Worm (Caenorhabditis elegans) whole organism, L1 larva: ENCODE data around the gene F55A11.8.
"Not testable (repeated sequence)": the region's sequence is repeated elsewhere in the genome, so short reads cannot be mapped to it uniquely, and the experiment has no call there.

Experiments
- C04F5.9 ChIP-seq: sonication (generic microtip); optimal IDR thresholded peaks from 2 replicates; lab custom pipeline; 2016; ENCODE audit warnings: missing genetic modification characterization, missing compliant biosample characterization
- F16B12.6 ChIP-seq: fragments of 150-350 bp; optimal IDR thresholded peaks from 2 replicates; lab custom pipeline; 2014; ENCODE audit warnings: missing biosample characterization, missing genetic modification characterization
- aha-1 ChIP-seq: fragments of 150-350 bp; optimal IDR thresholded peaks from 2 replicates; lab custom pipeline; 2014; ENCODE audit warnings: missing biosample characterization, missing genetic modification characterization
- ama-1 ChIP-seq: fragments of 150-350 bp; optimal IDR thresholded peaks from 2 replicates; lab custom pipeline; 2014
- blmp-1 ChIP-seq: fragments of 150-350 bp; optimal IDR thresholded peaks from 2 replicates; lab custom pipeline; 2014; ENCODE audit warnings: missing biosample characterization, missing genetic modification characterization
- ceh-63 ChIP-seq: fragments of 200-800 bp; sonication (Bioruptor generic); optimal IDR thresholded peaks from 2 replicates; lab custom pipeline; 2018; ENCODE audit warnings: mild to moderate bottlenecking, missing genetic modification characterization, missing compliant biosample characterization
- ces-1 ChIP-seq: fragments of 150-350 bp; optimal IDR thresholded peaks from 2 replicates; lab custom pipeline; 2014; ENCODE audit warnings: missing biosample characterization, missing genetic modification reagents, missing genetic modification characterization
- dpl-1 ChIP-seq, 3 experiments: fragments of 150-350 bp in 2 of 3; sonication (generic microtip) in 1 of 3; optimal IDR thresholded peaks; 2 replicates each; lab custom pipeline; 2014 to 2017; ENCODE audit warnings: missing biosample characterization in 3 of 3, missing genetic modification characterization in 3 of 3, missing genetic modification reagents in 3 of 3
- efl-1 ChIP-seq, 4 experiments: fragments of 150-350 bp; optimal IDR thresholded peaks in 3 of 4; peaks in 1 of 4; 1 replicate in 1 of 4; 2 replicates in 3 of 4; lab custom pipeline; 2014; ENCODE audit warnings: missing biosample characterization in 2 of 4, missing genetic modification characterization in 2 of 4, missing genetic modification reagents in 2 of 4
- egl-13 ChIP-seq: sonication (generic microtip); optimal IDR thresholded peaks from 2 replicates; lab custom pipeline; 2016; ENCODE audit warnings: missing genotype, missing genetic modification reagents, missing genetic modification characterization, missing compliant biosample characterization
- egl-27 ChIP-seq, 2 experiments: fragments of 150-350 bp in 1 of 2; sonication (generic microtip); optimal IDR thresholded peaks; 3 replicates each; lab custom pipeline; 2017 to 2018; ENCODE audit warnings: missing biosample characterization in 2 of 2, missing genetic modification characterization in 2 of 2, missing genetic modification reagents in 2 of 2
- elt-2 ChIP-seq: sonication (generic microtip); optimal IDR thresholded peaks from 2 replicates; lab custom pipeline; 2016; ENCODE audit warnings: missing genetic modification characterization, mild to moderate bottlenecking, inconsistent platforms, missing compliant biosample characterization, missing genetic modification reagents
- elt-3 ChIP-seq, 6 experiments: fragments of 150-350 bp in 1 of 6; sonication (generic microtip); optimal IDR thresholded peaks; 2 replicates each; lab custom pipeline; 2017 to 2018; ENCODE audit warnings: missing biosample characterization in 6 of 6, missing genetic modification characterization in 6 of 6, inconsistent platforms in 1 of 6
- fkh-10 ChIP-seq: sonication (generic microtip); optimal IDR thresholded peaks from 2 replicates; lab custom pipeline; 2017; ENCODE audit warnings: missing biosample characterization, missing genetic modification reagents, missing genetic modification characterization
- fkh-8 ChIP-seq: sonication (generic microtip); optimal IDR thresholded peaks from 2 replicates; lab custom pipeline; 2016; ENCODE audit warnings: mild to moderate bottlenecking, missing genetic modification characterization, missing compliant biosample characterization
- fos-1 ChIP-seq: fragments of 150-350 bp; optimal IDR thresholded peaks from 2 replicates; lab custom pipeline; 2014; ENCODE audit warnings: missing biosample characterization, missing genetic modification characterization
- hlh-17 ChIP-seq: fragments of 200-800 bp; sonication (Bioruptor generic); optimal IDR thresholded peaks from 2 replicates; lab custom pipeline; 2018; ENCODE audit warnings: missing genetic modification characterization, mild to moderate bottlenecking, missing compliant biosample characterization, moderate library complexity, borderline replicate concordance
- hpl-2 ChIP-seq: fragments of 150-350 bp; optimal IDR thresholded peaks from 2 replicates; lab custom pipeline; 2014; ENCODE audit warnings: missing biosample characterization, missing genetic modification reagents, missing genetic modification characterization
- irx-1 ChIP-seq: sonication (generic microtip); optimal IDR thresholded peaks from 2 replicates; lab custom pipeline; 2016; ENCODE audit warnings: missing genetic modification characterization, missing compliant biosample characterization
- jun-1 ChIP-seq: fragments of 150-350 bp; optimal IDR thresholded peaks from 2 replicates; lab custom pipeline; 2014; ENCODE audit warnings: missing biosample characterization, missing genetic modification reagents, missing genetic modification characterization
- lin-14 ChIP-seq: fragments of 200-800 bp; sonication (Bioruptor generic); optimal IDR thresholded peaks from 2 replicates; lab custom pipeline; 2018; ENCODE audit warnings: mild to moderate bottlenecking, missing genetic modification characterization, moderate library complexity, missing compliant biosample characterization
- lin-35 ChIP-seq, 2 experiments: fragments of 150-350 bp; optimal IDR thresholded peaks; 2 replicates each; lab custom pipeline; 2014; ENCODE audit warnings: missing biosample characterization in 2 of 2, missing genetic modification characterization in 2 of 2, missing genetic modification reagents in 2 of 2
- lin-39 ChIP-seq: fragments of 150-350 bp; optimal IDR thresholded peaks from 2 replicates; lab custom pipeline; 2014; ENCODE audit warnings: missing biosample characterization, missing genetic modification reagents, missing genetic modification characterization
- lir-3 ChIP-seq: sonication (generic microtip); optimal IDR thresholded peaks from 2 replicates; lab custom pipeline; 2016; ENCODE audit warnings: mild to moderate bottlenecking, missing genetic modification characterization, moderate library complexity, missing compliant biosample characterization; ENCODE audit not compliant: poor library complexity
- mab-9 ChIP-seq: fragments of 200-800 bp; sonication (Bioruptor generic); IDR thresholded peaks from 2 replicates; pipeline ENCODE4 v1.3.6; 2022; ENCODE audit warnings: missing genetic modification reagents, missing genetic modification characterization, missing compliant biosample characterization
- mep-1 ChIP-seq: fragments of 150-350 bp; optimal IDR thresholded peaks from 2 replicates; lab custom pipeline; 2014; ENCODE audit warnings: missing biosample characterization, missing genetic modification characterization
- nhr-11 ChIP-seq: fragments of 150-350 bp; optimal IDR thresholded peaks from 2 replicates; lab custom pipeline; 2014; ENCODE audit warnings: missing biosample characterization, missing genetic modification characterization
- nhr-12 ChIP-seq: sonication (generic microtip); optimal IDR thresholded peaks from 2 replicates; lab custom pipeline; 2017; ENCODE audit warnings: missing biosample characterization, missing genetic modification characterization
- nhr-19 ChIP-seq: fragments of 200-800 bp; sonication (Bioruptor generic); conservative IDR thresholded peaks from 2 replicates; pipeline ENCODE4 v1.3.6; 2022; ENCODE audit warnings: missing genetic modification characterization, missing compliant biosample characterization
- nhr-20 ChIP-seq: sonication (generic microtip); optimal IDR thresholded peaks from 2 replicates; lab custom pipeline; 2016; ENCODE audit warnings: mild to moderate bottlenecking, missing genetic modification characterization, missing compliant biosample characterization
- nhr-237 ChIP-seq: fragments of 150-350 bp; optimal IDR thresholded peaks from 2 replicates; lab custom pipeline; 2014; ENCODE audit warnings: missing biosample characterization, missing genetic modification characterization
- nhr-28 ChIP-seq: fragments of 150-350 bp; optimal IDR thresholded peaks from 2 replicates; lab custom pipeline; 2014; ENCODE audit warnings: missing biosample characterization, missing genetic modification characterization
- nhr-76 ChIP-seq: sonication (generic microtip); optimal IDR thresholded peaks from 2 replicates; lab custom pipeline; 2017; ENCODE audit warnings: missing biosample characterization, missing genetic modification characterization
- nhr-77 ChIP-seq: fragments of 150-350 bp; optimal IDR thresholded peaks from 2 replicates; lab custom pipeline; 2014; ENCODE audit warnings: missing biosample characterization, missing genetic modification characterization
- nhr-85 ChIP-seq: sonication (generic microtip); peaks from one replicate; lab custom pipeline; 2016; ENCODE audit warnings: missing genetic modification characterization, inconsistent platforms, missing compliant biosample characterization
- nhr-90 ChIP-seq: sonication (generic microtip); optimal IDR thresholded peaks from 2 replicates; lab custom pipeline; 2016; ENCODE audit warnings: mild to moderate bottlenecking, missing genetic modification characterization, missing compliant biosample characterization; ENCODE audit not compliant: poor library complexity
- pax-3 ChIP-seq: fragments of 200-800 bp; sonication (Bioruptor generic); optimal IDR thresholded peaks from 2 replicates; lab custom pipeline; 2018; ENCODE audit warnings: mild to moderate bottlenecking, missing genetic modification characterization, moderate library complexity, missing compliant biosample characterization
- pqm-1 ChIP-seq: sonication (generic microtip); optimal IDR thresholded peaks from 3 replicates; lab custom pipeline; 2017; ENCODE audit warnings: missing biosample characterization, missing genetic modification characterization
- skn-1 ChIP-seq: fragments of 150-350 bp; optimal IDR thresholded peaks from 2 replicates; lab custom pipeline; 2014; ENCODE audit warnings: missing biosample characterization, missing genetic modification characterization
- snpc-4 ChIP-seq: fragments of 150-350 bp; optimal IDR thresholded peaks from 2 replicates; lab custom pipeline; 2014; ENCODE audit warnings: missing biosample characterization, missing genetic modification characterization
- snu-23 ChIP-seq: sonication (generic microtip); optimal IDR thresholded peaks from 2 replicates; lab custom pipeline; 2016; ENCODE audit warnings: missing genetic modification characterization, missing compliant biosample characterization
- sptf-1 ChIP-seq: fragments of 150-350 bp; optimal IDR thresholded peaks from 2 replicates; lab custom pipeline; 2014; ENCODE audit warnings: missing biosample characterization, missing genetic modification characterization
- sup-37 ChIP-seq: fragments of 200-800 bp; sonication (Bioruptor generic); optimal IDR thresholded peaks from 2 replicates; lab custom pipeline; 2018; ENCODE audit warnings: mild to moderate bottlenecking, missing genetic modification characterization, missing compliant biosample characterization
- swsn-7 ChIP-seq: sonication (generic microtip); optimal IDR thresholded peaks from 2 replicates; lab custom pipeline; 2016; ENCODE audit warnings: missing genetic modification characterization, missing compliant biosample characterization
- tlp-1 ChIP-seq: fragments of 150-350 bp; optimal IDR thresholded peaks from 2 replicates; lab custom pipeline; 2014; ENCODE audit warnings: missing biosample characterization, missing genetic modification characterization
- unc-98 ChIP-seq: fragments of 200-800 bp; sonication (Bioruptor generic); IDR thresholded peaks from 2 replicates; pipeline ENCODE4 v1.3.6; 2022; ENCODE audit warnings: missing genetic modification characterization, missing compliant biosample characterization
- xbp-1 ChIP-seq: sonication (generic microtip); optimal IDR thresholded peaks from 2 replicates; lab custom pipeline; 2016; ENCODE audit warnings: missing genetic modification characterization, missing compliant biosample characterization
- zag-1 ChIP-seq: fragments of 150-350 bp; optimal IDR thresholded peaks from 2 replicates; lab custom pipeline; 2014; ENCODE audit warnings: missing biosample characterization, missing genetic modification characterization

The F55A11.8 gene

DNA sequence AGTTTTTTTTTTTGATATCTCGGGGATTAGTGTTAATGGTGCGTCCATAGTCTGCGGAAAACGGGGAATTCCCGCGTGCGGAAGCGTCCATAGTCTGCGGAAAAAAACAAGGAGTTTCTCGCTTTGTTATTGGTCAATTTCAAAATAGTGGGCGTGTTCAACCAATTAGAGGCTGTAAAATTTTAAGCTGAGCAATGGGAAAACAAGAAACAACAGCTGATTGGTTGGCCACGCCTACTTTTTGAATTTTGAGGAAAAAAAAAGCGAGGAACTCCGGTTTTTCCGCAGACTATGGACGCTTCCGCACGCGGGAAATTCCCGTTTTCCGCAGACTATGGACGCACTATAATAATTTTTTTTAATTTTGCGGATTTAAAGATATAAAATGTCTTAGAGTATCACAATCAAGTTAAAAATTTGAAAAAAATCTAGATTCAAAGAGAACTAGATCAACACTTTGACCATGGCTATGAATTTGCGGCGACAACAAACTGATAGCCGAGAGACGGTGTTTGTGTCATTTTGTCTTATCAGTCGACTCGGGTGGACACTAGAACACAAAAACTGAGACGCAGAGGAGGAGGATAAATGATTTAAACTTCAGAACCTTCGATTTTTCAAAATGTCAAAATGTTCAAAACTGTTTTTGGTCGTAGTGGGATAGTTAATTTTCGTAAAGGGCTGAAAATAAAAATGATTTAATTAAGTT, 35.3 kb downstream of the F55A11.8 start:
- TF ChIP-seq lin-35 (GFP tag; optimal IDR thresholded peaks at IDR 0.05; lab: Kevin White, UChicago): peak in 1 of 2 experiments; percentile 17
- peak in 2 of 6 experiments; percentile 27 to 66 for TF ChIP-seq elt-3 (tag; optimal IDR thresholded peaks at IDR 0.05; lab: Kevin White, UChicago)
- not testable (repeated sequence) for TF ChIP-seq efl-1 (optimal IDR thresholded peaks at IDR 0.05; lab: Kevin White, UChicago)
- peak in 1 of 2 experiments; percentile 58 for TF ChIP-seq efl-1 (GFP tag; optimal IDR thresholded peaks at IDR 0.05 in 1 of 2; lab: Kevin White, UChicago)
- peak; percentile 45 for TF ChIP-seq blmp-1 (tag; lab: Kevin White, UChicago)

DNA sequence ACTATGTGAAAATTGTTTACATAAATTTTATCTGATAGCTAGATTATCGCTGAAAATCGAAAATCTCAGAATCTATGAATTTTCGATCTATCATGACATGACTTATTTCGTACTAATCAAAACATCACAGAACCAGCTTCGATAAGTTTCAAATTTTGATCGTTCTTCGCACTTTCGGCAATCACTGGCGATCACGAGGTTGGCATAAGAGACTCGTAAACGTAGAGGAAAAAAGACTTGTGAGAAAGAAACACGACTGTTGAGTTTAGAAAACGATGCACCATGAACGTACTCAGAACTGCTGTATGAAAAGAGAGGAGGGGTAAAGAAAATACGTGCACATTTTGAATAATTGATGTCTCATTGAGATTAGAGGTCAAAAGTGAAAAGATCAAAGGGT, 36.0 kb downstream of the F55A11.8 start:
- TF ChIP-seq aha-1 (tag; lab: Kevin White, UChicago): peak; percentile 64
- TF ChIP-seq elt-3 (tag; optimal IDR thresholded peaks at IDR 0.05; lab: Kevin White, UChicago): peak in 4 of 6 experiments; percentile 57 to 90 (median 86)
- TF ChIP-seq lin-35 (GFP tag; optimal IDR thresholded peaks at IDR 0.05; lab: Kevin White, UChicago): peak; percentile 45 to 86
- no peak for TF ChIP-seq ceh-63 (GFP tag; lab: Kevin White, UChicago)
- peak; percentile 50 for TF ChIP-seq hpl-2 (GFP tag; lab: Kevin White, UChicago)
- peak; percentile 22 for TF ChIP-seq skn-1
- TF ChIP-seq pqm-1: no peak
- no peak for TF ChIP-seq zag-1
- peak; percentile 34 to 58 for TF ChIP-seq efl-1 (optimal IDR thresholded peaks at IDR 0.05; lab: Kevin White, UChicago)
- TF ChIP-seq efl-1 (GFP tag; optimal IDR thresholded peaks at IDR 0.05 in 1 of 2; lab: Kevin White, UChicago): peak; percentile 28 to 94
- TF ChIP-seq F16B12.6 (tag; lab: Kevin White, UChicago): no peak
- TF ChIP-seq irx-1 (tag; lab: Kevin White, UChicago): peak; percentile 55
- peak; percentile 66 for TF ChIP-seq nhr-11
- peak; percentile 90 for TF ChIP-seq elt-2 (tag; lab: Kevin White, UChicago)
- TF ChIP-seq snpc-4: peak; percentile 48
- TF ChIP-seq mep-1 (tag; lab: Kevin White, UChicago): peak; percentile 90
- peak; percentile 28 to 58 (median 38) for TF ChIP-seq dpl-1 (GFP tag; optimal IDR thresholded peaks at IDR 0.05; lab: Kevin White, UChicago)
- TF ChIP-seq nhr-90 (tag; lab: Kevin White, UChicago): peak; percentile 90
- peak; percentile 82 for TF ChIP-seq nhr-77 (tag; lab: Kevin White, UChicago)
- peak; percentile 37 for TF ChIP-seq pax-3
- TF ChIP-seq fkh-10 (GFP tag; lab: Kevin White, UChicago): no peak
- TF ChIP-seq C04F5.9 (tag; lab: Kevin White, UChicago): peak; percentile 28
- TF ChIP-seq swsn-7 (tag; lab: Kevin White, UChicago): peak; percentile 85
- no peak for TF ChIP-seq fkh-8 (tag; lab: Kevin White, UChicago)
- no peak for TF ChIP-seq nhr-237 (tag; lab: Kevin White, UChicago)
- no peak for TF ChIP-seq unc-98 (GFP tag; lab: Robert Waterston, UW)
- no peak for TF ChIP-seq sptf-1 (tag; lab: Kevin White, UChicago)
- TF ChIP-seq nhr-20: peak; percentile 97
- TF ChIP-seq nhr-85 (tag; lab: Kevin White, UChicago): peak; percentile 97
- TF ChIP-seq tlp-1 (tag; lab: Kevin White, UChicago): no peak
- peak; percentile 53 for TF ChIP-seq fos-1 (tag; lab: Kevin White, UChicago)
- peak; percentile 54 for TF ChIP-seq ama-1 (lab: Kevin White, UChicago)
- TF ChIP-seq lin-39 (tag; lab: Kevin White, UChicago): peak; percentile 79
- no peak for TF ChIP-seq nhr-12 (tag; lab: Kevin White, UChicago)
- TF ChIP-seq lin-14 (GFP tag; lab: Kevin White, UChicago): peak; percentile 91
- peak; percentile 84 for TF ChIP-seq sup-37 (GFP tag; lab: Kevin White, UChicago)
- no peak for TF ChIP-seq hlh-17 (GFP tag; lab: Kevin White, UChicago)
- peak; percentile 79 for TF ChIP-seq lir-3 (tag; lab: Kevin White, UChicago)
- peak; percentile 53 for TF ChIP-seq jun-1 (tag; lab: Kevin White, UChicago)
- TF ChIP-seq nhr-28 (tag; lab: Kevin White, UChicago): no peak
- peak; percentile 73 for TF ChIP-seq blmp-1 (tag; lab: Kevin White, UChicago)
- peak; percentile 94 for TF ChIP-seq snu-23
- peak; percentile 100 for TF ChIP-seq nhr-19 (GFP tag; lab: Robert Waterston, UW)
- TF ChIP-seq xbp-1 (tag; lab: Kevin White, UChicago): peak; percentile 78
- no peak for TF ChIP-seq egl-27 (tag; optimal IDR thresholded peaks at IDR 0.05; lab: Kevin White, UChicago)
- no peak for TF ChIP-seq nhr-76
- peak; percentile 71 for TF ChIP-seq mab-9 (GFP tag; lab: Robert Waterston, UW)
- no peak for TF ChIP-seq ces-1 (GFP tag; lab: Kevin White, UChicago)
- TF ChIP-seq egl-13 (tag; lab: Kevin White, UChicago): peak; percentile 9
